Fruit fly (Drosophila melanogaster) whole organism, embryonic: ENCODE measurements around the gene GILT3.

Experiments used
- Ada2b ChIP-seq: fragments of 200-800 bp; sonication (Bioruptor generic); IDR thresholded peaks from 2 replicates; pipeline ENCODE4 v1.3.6; 2022; ENCODE audit warnings: missing biosample characterization, missing genetic modification characterization
- BEAF-32 ChIP-seq: fragments of 200-800 bp; sonication (Bioruptor generic); optimal IDR thresholded peaks from 3 replicates; lab custom pipeline; 2017; ENCODE audit warnings: missing biosample characterization, missing genetic modification characterization, mild to moderate bottlenecking, moderate library complexity, missing genetic modification reagents
- CG10209 ChIP-seq: fragments of 200-800 bp; sonication (Bioruptor generic); optimal IDR thresholded peaks from 3 replicates; lab custom pipeline; 2017; ENCODE audit warnings: missing biosample characterization, mild to moderate bottlenecking, missing genetic modification characterization, missing genetic modification reagents
- CG10321 ChIP-seq: fragments of 200-800 bp; sonication (Bioruptor generic); IDR thresholded peaks from 2 replicates; pipeline ENCODE4 v1.3.6; 2022; ENCODE audit warnings: missing biosample characterization, missing genetic modification characterization
- CG10654 ChIP-seq: fragments of 200-800 bp; sonication (Bioruptor generic); optimal IDR thresholded peaks from 2 replicates; lab custom pipeline; 2016; ENCODE audit warnings: missing biosample characterization, missing genetic modification characterization
- CG11456 ChIP-seq: fragments of 200-800 bp; sonication (Bioruptor generic); IDR thresholded peaks from 3 replicates; pipeline ENCODE4 v1.3.6; 2022; ENCODE audit warnings: missing biosample characterization, missing genetic modification characterization
- CG12236 ChIP-seq: fragments of 200-800 bp; sonication (Bioruptor generic); optimal IDR thresholded peaks from 2 replicates; lab custom pipeline; 2016; ENCODE audit warnings: missing biosample characterization, missing genetic modification characterization
- CG13624 ChIP-seq: fragments of 200-800 bp; sonication (Bioruptor generic); optimal IDR thresholded peaks from 2 replicates; lab custom pipeline; 2016; ENCODE audit warnings: missing biosample characterization, missing genetic modification characterization
- CG14441 ChIP-seq: fragments of 200-800 bp; sonication (Bioruptor generic); IDR thresholded peaks from 2 replicates; pipeline ENCODE4 v1.3.6; 2022; ENCODE audit warnings: missing biosample characterization, missing genetic modification characterization
- CG15011 ChIP-seq: fragments of 200-800 bp; sonication (Bioruptor generic); optimal IDR thresholded peaks from 3 replicates; lab custom pipeline; 2018; ENCODE audit warnings: missing biosample characterization, mild to moderate bottlenecking, missing genetic modification characterization
- CG1529 ChIP-seq: fragments of 200-800 bp; sonication (Bioruptor generic); optimal IDR thresholded peaks from 3 replicates; lab custom pipeline; 2018; ENCODE audit warnings: missing biosample characterization, missing genetic modification characterization
- CG15601 ChIP-seq: fragments of 200-800 bp; sonication (Bioruptor generic); optimal IDR thresholded peaks from 3 replicates; lab custom pipeline; 2019; ENCODE audit warnings: missing biosample characterization, mild to moderate bottlenecking, missing genetic modification characterization, moderate library complexity
- CG16863 ChIP-seq: fragments of 200-800 bp; sonication (Bioruptor generic); optimal IDR thresholded peaks from 3 replicates; lab custom pipeline; 2016; ENCODE audit warnings: missing biosample characterization, missing genetic modification characterization
- CG18619 ChIP-seq: fragments of 200-800 bp; sonication (Bioruptor generic); optimal IDR thresholded peaks from 3 replicates; lab custom pipeline; 2017; ENCODE audit warnings: missing biosample characterization, mild to moderate bottlenecking, missing genetic modification characterization
- CG5180 ChIP-seq: fragments of 200-800 bp; sonication (Bioruptor generic); optimal IDR thresholded peaks from 3 replicates; lab custom pipeline; 2017; ENCODE audit warnings: missing biosample characterization, missing genetic modification characterization, mild to moderate bottlenecking, moderate library complexity, missing genetic modification reagents
- CG5245 ChIP-seq: fragments of 200-800 bp; sonication (Bioruptor generic); optimal IDR thresholded peaks from 3 replicates; lab custom pipeline; 2016; ENCODE audit warnings: missing biosample characterization, missing genetic modification characterization
- CG6854 ChIP-seq: fragments of 200-800 bp; sonication (Bioruptor generic); optimal IDR thresholded peaks from 3 replicates; lab custom pipeline; 2017; ENCODE audit warnings: missing biosample characterization, mild to moderate bottlenecking, missing genetic modification characterization
- CG7372 ChIP-seq: fragments of 200-800 bp; sonication (Bioruptor generic); IDR thresholded peaks from 2 replicates; pipeline ENCODE4 v1.3.6; 2022; ENCODE audit warnings: missing biosample characterization, missing genetic modification characterization
- D19A ChIP-seq: fragments of 200-800 bp; optimal IDR thresholded peaks from 3 replicates; lab custom pipeline; 2019; ENCODE audit warnings: missing biosample characterization, mild to moderate bottlenecking, missing genetic modification characterization, moderate library complexity
- E2f2 ChIP-seq: fragments of 200-800 bp; sonication (Bioruptor generic); IDR thresholded peaks from 2 replicates; pipeline ENCODE4 v1.3.6; 2022; ENCODE audit warnings: missing biosample characterization, missing genetic modification characterization
- Elba2 ChIP-seq: fragments of 200-800 bp; sonication (Bioruptor generic); optimal IDR thresholded peaks from 3 replicates; lab custom pipeline; 2016; ENCODE audit warnings: missing biosample characterization, missing genetic modification characterization
- Fer3 ChIP-seq: fragments of 200-800 bp; sonication (Bioruptor generic); optimal IDR thresholded peaks from 2 replicates; lab custom pipeline; 2018; ENCODE audit warnings: missing biosample characterization, mild to moderate bottlenecking, missing genetic modification characterization, moderate library complexity
- HLH4C ChIP-seq: fragments of 200-800 bp; sonication (Bioruptor generic); IDR thresholded peaks from 3 replicates; pipeline ENCODE4 v1.3.6; 2022; ENCODE audit warnings: missing biosample characterization, missing genetic modification characterization; ENCODE audit not compliant: partially characterized antibody
- HLHmδ ChIP-seq: fragments of 200-800 bp; sonication (Bioruptor generic); optimal IDR thresholded peaks from 2 replicates; lab custom pipeline; 2018; ENCODE audit warnings: missing biosample characterization, mild to moderate bottlenecking, missing genetic modification characterization, moderate library complexity
- HmgZ ChIP-seq: fragments of 200-800 bp; sonication (Bioruptor generic); optimal IDR thresholded peaks from 2 replicates; lab custom pipeline; 2018; ENCODE audit warnings: missing biosample characterization, mild to moderate bottlenecking, missing genetic modification characterization
- Hr39 ChIP-seq: fragments of >200 bp; optimal IDR thresholded peaks from 2 replicates; lab custom pipeline; 2017
- Lpt ChIP-seq: fragments of >200 bp; optimal IDR thresholded peaks from 2 replicates; lab custom pipeline; 2018; ENCODE audit warnings: missing biosample characterization, missing genetic modification characterization
- MTF-1 ChIP-seq: fragments of 200-800 bp; sonication (Bioruptor generic); optimal IDR thresholded peaks from 2 replicates; lab custom pipeline; 2018; ENCODE audit warnings: missing biosample characterization, mild to moderate bottlenecking, missing genetic modification characterization, borderline replicate concordance
- Max ChIP-seq: fragments of 200-800 bp; sonication (Bioruptor generic); optimal IDR thresholded peaks from 2 replicates; lab custom pipeline; 2016; ENCODE audit warnings: missing biosample characterization, mild to moderate bottlenecking, missing genetic modification characterization
- Mrtf ChIP-seq: fragments of 200-800 bp; sonication (Bioruptor generic); IDR thresholded peaks from 3 replicates; pipeline ENCODE4 v1.3.6; 2022; ENCODE audit warnings: missing biosample characterization, missing genetic modification characterization
- Rfx ChIP-seq: fragments of 200-800 bp; sonication (Bioruptor generic); IDR thresholded peaks from 2 replicates; pipeline ENCODE4 v1.3.6; 2022; ENCODE audit warnings: missing biosample characterization, missing genetic modification characterization
- Sry-δ ChIP-seq: fragments of 200-800 bp; sonication (Bioruptor generic); optimal IDR thresholded peaks from 2 replicates; lab custom pipeline; 2016; ENCODE audit warnings: missing biosample characterization, missing genetic modification characterization
- Vsx1 ChIP-seq: fragments of 200-800 bp; sonication (Bioruptor generic); optimal IDR thresholded peaks from 2 replicates; lab custom pipeline; 2017; ENCODE audit warnings: missing biosample characterization, mild to moderate bottlenecking, missing genetic modification characterization, missing genetic modification reagents
- ab ChIP-seq: fragments of 200-800 bp; sonication (Bioruptor generic); optimal IDR thresholded peaks from 2 replicates; lab custom pipeline; 2016; ENCODE audit warnings: missing biosample characterization, missing genetic modification characterization
- ap ChIP-seq: fragments of 200-800 bp; sonication (Bioruptor generic); IDR thresholded peaks from 2 replicates; pipeline ENCODE4 v1.3.6; 2022; ENCODE audit warnings: missing biosample characterization, missing genetic modification characterization
- bowl ChIP-seq: fragments of 200-800 bp; sonication (Bioruptor generic); IDR thresholded peaks from 2 replicates; pipeline ENCODE4 v1.3.6; 2022; ENCODE audit warnings: missing biosample characterization, missing genetic modification characterization
- chn ChIP-seq: fragments of 200-800 bp; sonication (Bioruptor generic); optimal IDR thresholded peaks from 2 replicates; lab custom pipeline; 2016; ENCODE audit warnings: missing biosample characterization, missing genetic modification characterization
- dmrt11E ChIP-seq: fragments of 200-800 bp; sonication (Bioruptor generic); optimal IDR thresholded peaks from 3 replicates; lab custom pipeline; 2018; ENCODE audit warnings: missing biosample characterization, mild to moderate bottlenecking, missing genetic modification characterization, moderate library complexity
- gcm2 ChIP-seq: fragments of 200-800 bp; sonication (Bioruptor generic); optimal IDR thresholded peaks from 2 replicates; lab custom pipeline; 2016; ENCODE audit warnings: missing biosample characterization, missing genetic modification characterization
- gsb-n ChIP-seq: fragments of 200-800 bp; sonication (Bioruptor generic); optimal IDR thresholded peaks from 3 replicates; lab custom pipeline; 2018; ENCODE audit warnings: missing biosample characterization, mild to moderate bottlenecking, missing genetic modification characterization
- jing ChIP-seq: fragments of 200-800 bp; sonication (Bioruptor generic); optimal IDR thresholded peaks from 2 replicates; lab custom pipeline; 2018; ENCODE audit warnings: missing biosample characterization, mild to moderate bottlenecking, missing genetic modification characterization
- ken ChIP-seq: fragments of 200-800 bp; sonication (Bioruptor generic); IDR thresholded peaks from 3 replicates; pipeline ENCODE4 v1.3.6; 2022; ENCODE audit warnings: missing biosample characterization, missing genetic modification characterization
- mirr ChIP-seq: fragments of 200-800 bp; sonication (Bioruptor generic); optimal IDR thresholded peaks from 3 replicates; lab custom pipeline; 2018; ENCODE audit warnings: missing biosample characterization, mild to moderate bottlenecking, missing genetic modification characterization
- nerfin-1 ChIP-seq: fragments of 200-800 bp; sonication (Bioruptor generic); optimal IDR thresholded peaks from 3 replicates; lab custom pipeline; 2019; ENCODE audit warnings: missing biosample characterization, mild to moderate bottlenecking, missing genetic modification characterization, moderate library complexity
- nom ChIP-seq: fragments of 200-800 bp; sonication (Bioruptor generic); optimal IDR thresholded peaks from 2 replicates; lab custom pipeline; 2017; ENCODE audit warnings: missing biosample characterization, missing genetic modification characterization, mild to moderate bottlenecking, moderate library complexity, missing genetic modification reagents
- prd ChIP-seq, 3 experiments: fragments of >200 bp in 2 of 3; fragments of 200-800 bp in 1 of 3; sonication (Bioruptor generic) in 1 of 3; optimal IDR thresholded peaks in 2 of 3; IDR thresholded peaks in 1 of 3; 2 replicates in 2 of 3; 3 replicates in 1 of 3; pipeline versions ENCODE4 v1.3.6 to Lab custom; 2017 to 2022; ENCODE audit warnings: missing biosample characterization in 1 of 3, missing genetic modification characterization in 1 of 3
- sens-2 ChIP-seq: fragments of 200-800 bp; sonication (Bioruptor generic); IDR thresholded peaks from 2 replicates; pipeline ENCODE4 v1.3.6; 2022; ENCODE audit warnings: missing biosample characterization, missing genetic modification characterization
- sob ChIP-seq: fragments of 200-800 bp; sonication (Bioruptor generic); IDR thresholded peaks from 2 replicates; pipeline ENCODE4 v1.3.6; 2022; ENCODE audit warnings: missing biosample characterization, missing genetic modification characterization
- vfl ChIP-seq: fragments of 200-800 bp; sonication (Bioruptor generic); optimal IDR thresholded peaks from 2 replicates; lab custom pipeline; 2016; ENCODE audit warnings: missing biosample characterization, missing genetic modification characterization

The GILT3 gene

dm6 chr3R:23669401-23670216 lies 7.5 kb upstream of the GILT3 start, which contains the start of gene CG31145 (continued):
- TF ChIP-seq Elba2 (GFP tag; lab: Kevin White, UChicago) (peak; percentile 87), HLH4C (GFP tag; lab: Robert Waterston, UW) (no peak), CG15601 (tag; lab: Kevin White, UChicago) (peak; percentile 98), MTF-1 (peak; percentile 93), D19A (tag; lab: Kevin White, UChicago) (peak; percentile 98), HLHmδ (GFP tag; lab: Kevin White, UChicago) (no peak), CG15011 (GFP tag; lab: Kevin White, UChicago) (peak; percentile 100), CG18619 (peak; percentile 100), nom (GFP tag; lab: Kevin White, UChicago) (peak; percentile 95), CG5180 (GFP tag; lab: Kevin White, UChicago) (peak; percentile 94), gcm2 (GFP tag; lab: Kevin White, UChicago) (peak; percentile 100), CG10654 (GFP tag; lab: Kevin White, UChicago) (peak; percentile 99), sob (GFP tag; lab: Robert Waterston, UW) (peak; percentile 99), CG13624 (GFP tag; lab: Kevin White, UChicago) (peak; percentile 100), HmgZ (tag; lab: Kevin White, UChicago) (peak; percentile 100), CG11456 (GFP tag; lab: Robert Waterston, UW) (peak; percentile 99), ken (peak; percentile 99), Ada2b (peak; percentile 98), Lpt (GFP tag; lab: Kevin White, UChicago) (no peak), jing (GFP tag; lab: Kevin White, UChicago) (peak; percentile 99), bowl (peak; percentile 95), dmrt11E (tag; lab: Kevin White, UChicago) (peak; percentile 94), CG1529 (GFP tag; lab: Kevin White, UChicago) (peak; percentile 99), sens-2 (GFP tag; lab: Robert Waterston, UW) (peak; percentile 95), CG10321 (peak; percentile 86), gsb-n (peak; percentile 98), Rfx (GFP tag; lab: Robert Waterston, UW) (peak; percentile 99), mirr (GFP tag; lab: Kevin White, UChicago) (peak; percentile 97), Vsx1 (peak; percentile 98), CG16863 (GFP tag; lab: Kevin White, UChicago) (peak; percentile 99), CG6854 (GFP tag; lab: Kevin White, UChicago) (peak; percentile 99), BEAF-32 (GFP tag; lab: Kevin White, UChicago) (peak; percentile 41), CG10209 (GFP tag; lab: Kevin White, UChicago) (peak; percentile 100), chn (GFP tag; lab: Kevin White, UChicago) (peak; percentile 99), nerfin-1 (tag; lab: Kevin White, UChicago) (peak; percentile 98), ap (peak; percentile 98), vfl (GFP tag; lab: Kevin White, UChicago) (peak; percentile 99), CG12236 (GFP tag; lab: Kevin White, UChicago) (peak; percentile 99), Mrtf (peak; percentile 98), CG14441 (GFP tag; lab: Robert Waterston, UW) (peak; percentile 99), Hr39 (lab: Kevin White, UChicago) (no peak), prd (optimal IDR thresholded peaks at IDR 0.05; lab: Kevin White, UChicago) (no peak), prd (GFP tag; IDR thresholded peaks at IDR 0.05; lab: Robert Waterston, UW) (peak; percentile 99), CG5245 (peak; percentile 99), Fer3 (peak; percentile 99), E2f2 (GFP tag; lab: Robert Waterston, UW) (peak; percentile 92), Sry-δ (GFP tag; lab: Kevin White, UChicago) (peak; percentile 84), ab (peak; percentile 99), Max (GFP tag; lab: Kevin White, UChicago) (peak; percentile 100), CG7372 (peak; percentile 99)
